Worm (Caenorhabditis elegans): ENCODE data around the gene lon-1.

lon-1 gene

ce11 chrIII:5506023-5506597 is 31.8 kb downstream of the lon-1 start (continued):
- TF ChIP-seq mxl-3 (GFP tag; optimal IDR thresholded peaks at IDR 0.05) (no peak), sdz-12 (GFP tag; optimal IDR thresholded peaks at IDR 0.05) (peak; percentile 10), lin-15B (tag; optimal IDR thresholded peaks at IDR 0.05) (no peak), nhr-10 (tag; optimal IDR thresholded peaks at IDR 0.05) (peak; percentile 76), ces-1 (GFP tag; optimal IDR thresholded peaks at IDR 0.05) (no peak), arid-1 (GFP tag; conservative IDR thresholded peaks at IDR 0.05) (peak; percentile 53; the same call in 1 of the 2 replicates), R02D3.7 (tag; optimal IDR thresholded peaks at IDR 0.05) (no peak), mdt-29 (GFP tag; IDR thresholded peaks at IDR 0.05) (no peak; the same call in 1 of the 2 replicates), lsy-2 (tag; optimal IDR thresholded peaks at IDR 0.05) (peak in 1 of 2 experiments; percentile 52), lim-7 (GFP tag; IDR thresholded peaks at IDR 0.05) (peak; percentile 43; the same call in 1 of the 2 replicates)

ce11 chrIII:5506936-5507335 is 32.7 kb downstream of the lon-1 start:
- TF ChIP-seq dmd-9 (GFP tag; IDR thresholded peaks at IDR 0.05) (no peak), tag-97 (GFP tag; IDR thresholded peaks at IDR 0.05) (no peak), nhr-11 (tag; optimal IDR thresholded peaks at IDR 0.05) (no peak), ama-1 (optimal IDR thresholded peaks at IDR 0.05) (no peak), nhr-25 (tag; optimal IDR thresholded peaks at IDR 0.05; ENCODE audit: borderline replicate concordance, insufficient read depth) (no peak), ceh-62 (tag; optimal IDR thresholded peaks at IDR 0.05) (no peak), Y75B8A.6 (GFP tag; IDR thresholded peaks at IDR 0.05) (no peak), nhr-111 (GFP tag; optimal IDR thresholded peaks at IDR 0.05) (no peak), nhr-76 (tag; optimal IDR thresholded peaks at IDR 0.05) (no peak), nhr-28 (tag; optimal IDR thresholded peaks at IDR 0.05) (no peak), lim-7 (GFP tag; IDR thresholded peaks at IDR 0.05) (no peak), daf-12 (tag; optimal IDR thresholded peaks at IDR 0.05) (no peak), php-3 (GFP tag; IDR thresholded peaks at IDR 0.05) (no peak), madf-5 (GFP tag; IDR thresholded peaks at IDR 0.05) (no peak), daf-8 (GFP tag; IDR thresholded peaks at IDR 0.05) (no peak)

ce11 chrIII:5508669-5509068 is 34.4 kb downstream of the lon-1 start, which contains the start of gene D1044.7:
Gene D1044.7 (minus strand): TSS chrIII:5508769.
- TF ChIP-seq skn-1 (tag; optimal IDR thresholded peaks at IDR 0.05) (no peak), unc-62 (GFP tag; optimal IDR thresholded peaks at IDR 0.05 in 1 of 2) (peak in 1 of 2 experiments; percentile 63), unc-62 (tag; optimal IDR thresholded peaks at IDR 0.05) (no peak)

- TF ChIP-seq lin-39 (tag; optimal IDR thresholded peaks at IDR 0.05) (no peak), snpc-1.2 (GFP tag; IDR thresholded peaks at IDR 0.05) (no peak), spr-1 (tag; optimal IDR thresholded peaks at IDR 0.05) (no peak), nhr-237 (tag; optimal IDR thresholded peaks at IDR 0.05) (no peak), nhr-76 (tag; optimal IDR thresholded peaks at IDR 0.05) (no peak), lin-29 (GFP tag; IDR thresholded peaks at IDR 0.05) (no peak), pqm-1 (tag; optimal IDR thresholded peaks at IDR 0.05) (no peak), ama-1 (optimal IDR thresholded peaks at IDR 0.05) (no peak), nhr-77 (tag; optimal IDR thresholded peaks at IDR 0.05) (no peak), nhr-102 (tag; optimal IDR thresholded peaks at IDR 0.05) (no peak)
These were observed 38.2 kb downstream of the lon-1 start, which contains the start of gene pqn-25 for ce11 chrIII:5512502-5512901. Gene pqn-25 (minus strand): TSS chrIII:5512602.

- TF ChIP-seq egl-43 (GFP tag; IDR thresholded peaks at IDR 0.05) = no peak
- peak; percentile 50 for TF ChIP-seq aha-1 (tag)
- no peak for TF ChIP-seq nhr-111 (GFP tag; optimal IDR thresholded peaks at IDR 0.05)
These were observed 43.1 kb downstream of the lon-1 start, which contains the start of gene nekl-4 for ce11 chrIII:5517423-5517822. Gene nekl-4 (minus strand): TSS chrIII:5517523.

All from whole organism, L4 larva.